Fruit fly (Drosophila melanogaster) whole organism, embryonic: ENCODE data around the gene CG7985.

Experiments
- B-H1 ChIP-seq: fragments of 200-800 bp; sonication (Bioruptor generic); IDR thresholded peaks from 3 replicates; pipeline ENCODE4 v1.3.6; 2022; ENCODE audit warnings: missing biosample characterization, missing genetic modification characterization
- B-H2 ChIP-seq: fragments of 200-800 bp; sonication (Bioruptor generic); optimal IDR thresholded peaks from 2 replicates; lab custom pipeline; 2018; ENCODE audit warnings: missing biosample characterization, mild to moderate bottlenecking, missing genetic modification characterization
- CG10321 ChIP-seq: fragments of 200-800 bp; sonication (Bioruptor generic); IDR thresholded peaks from 2 replicates; pipeline ENCODE4 v1.3.6; 2022; ENCODE audit warnings: missing biosample characterization, missing genetic modification characterization
- CG10431 ChIP-seq: fragments of 200-800 bp; sonication (Bioruptor generic); optimal IDR thresholded peaks from 3 replicates; lab custom pipeline; 2018; ENCODE audit warnings: missing biosample characterization, mild to moderate bottlenecking, missing genetic modification characterization
- CG11456 ChIP-seq: fragments of 200-800 bp; sonication (Bioruptor generic); IDR thresholded peaks from 3 replicates; pipeline ENCODE4 v1.3.6; 2022; ENCODE audit warnings: missing biosample characterization, missing genetic modification characterization
- CG12299 ChIP-seq: fragments of 200-800 bp; sonication (Bioruptor generic); optimal IDR thresholded peaks from 2 replicates; lab custom pipeline; 2018; ENCODE audit warnings: missing biosample characterization, mild to moderate bottlenecking, missing genetic modification characterization
- CG17385 ChIP-seq: fragments of 200-800 bp; sonication (Bioruptor generic); optimal IDR thresholded peaks from 3 replicates; lab custom pipeline; 2018; ENCODE audit warnings: missing biosample characterization, mild to moderate bottlenecking, missing genetic modification characterization
- CG17829 ChIP-seq: fragments of 200-800 bp; optimal IDR thresholded peaks from 2 replicates; lab custom pipeline; 2019; ENCODE audit warnings: missing biosample characterization, mild to moderate bottlenecking, missing genetic modification characterization, moderate library complexity
- CG30403 ChIP-seq: fragments of 200-800 bp; sonication (Bioruptor generic); optimal IDR thresholded peaks from 3 replicates; lab custom pipeline; 2016; ENCODE audit warnings: missing biosample characterization, missing genetic modification characterization
- CG6854 ChIP-seq: fragments of 200-800 bp; sonication (Bioruptor generic); optimal IDR thresholded peaks from 3 replicates; lab custom pipeline; 2017; ENCODE audit warnings: missing biosample characterization, mild to moderate bottlenecking, missing genetic modification characterization
- CG7786 ChIP-seq: fragments of 200-800 bp; sonication (Bioruptor generic); optimal IDR thresholded peaks from 2 replicates; lab custom pipeline; 2016; ENCODE audit warnings: missing biosample characterization, missing genetic modification characterization
- CG9609 ChIP-seq: fragments of 200-800 bp; sonication (Bioruptor generic); optimal IDR thresholded peaks from 3 replicates; lab custom pipeline; 2016; ENCODE audit warnings: missing biosample characterization, missing genetic modification characterization
- CG9932 ChIP-seq: fragments of 200-800 bp; sonication (Bioruptor generic); IDR thresholded peaks from 2 replicates; pipeline ENCODE4 v1.3.6; 2022; ENCODE audit warnings: missing biosample characterization, missing genetic modification characterization
- Chrac-16 ChIP-seq: fragments of 200-800 bp; sonication (Bioruptor generic); optimal IDR thresholded peaks from 3 replicates; lab custom pipeline; 2016; ENCODE audit warnings: missing biosample characterization, missing genetic modification characterization
- CrebB ChIP-seq: fragments of 200-800 bp; sonication (Bioruptor generic); optimal IDR thresholded peaks from 3 replicates; lab custom pipeline; 2018; ENCODE audit warnings: missing biosample characterization, mild to moderate bottlenecking, missing genetic modification characterization
- D19B ChIP-seq: fragments of 200-800 bp; sonication (Bioruptor generic); optimal IDR thresholded peaks from 2 replicates; lab custom pipeline; 2017; ENCODE audit warnings: missing biosample characterization, mild to moderate bottlenecking, missing genetic modification characterization
- Dll ChIP-seq: fragments of 200-800 bp; sonication (Bioruptor generic); IDR thresholded peaks from 4 replicates; pipeline ENCODE4 v1.3.6; 2022; ENCODE audit warnings: missing biosample characterization, missing genetic modification characterization; ENCODE audit not compliant: partially characterized antibody
- Drgx ChIP-seq: fragments of 200-800 bp; sonication (Bioruptor generic); IDR thresholded peaks from 2 replicates; pipeline ENCODE4 v1.3.6; 2022; ENCODE audit warnings: missing biosample characterization, missing genetic modification characterization
- E2f2 ChIP-seq: fragments of 200-800 bp; sonication (Bioruptor generic); IDR thresholded peaks from 2 replicates; pipeline ENCODE4 v1.3.6; 2022; ENCODE audit warnings: missing biosample characterization, missing genetic modification characterization
- Ets65A ChIP-seq: fragments of 200-800 bp; sonication (Bioruptor generic); peaks from one replicate; lab custom pipeline; 2016; ENCODE audit warnings: missing biosample characterization, missing genetic modification characterization
- Gug ChIP-seq: fragments of 200-800 bp; sonication (Bioruptor generic); IDR thresholded peaks from 4 replicates; pipeline ENCODE4 v1.3.6; 2022; ENCODE audit warnings: missing biosample characterization, missing genetic modification characterization
- Hand ChIP-seq: fragments of 200-800 bp; sonication (Bioruptor generic); optimal IDR thresholded peaks from 2 replicates; lab custom pipeline; 2017; ENCODE audit warnings: mild to moderate bottlenecking, missing biosample characterization, missing genetic modification reagents, missing genetic modification characterization
- HmgZ ChIP-seq: fragments of 200-800 bp; sonication (Bioruptor generic); optimal IDR thresholded peaks from 2 replicates; lab custom pipeline; 2018; ENCODE audit warnings: missing biosample characterization, mild to moderate bottlenecking, missing genetic modification characterization
- Hmx ChIP-seq: fragments of 200-800 bp; sonication (Bioruptor generic); optimal IDR thresholded peaks from 2 replicates; lab custom pipeline; 2016; ENCODE audit warnings: missing biosample characterization, missing genetic modification characterization
- Hr3 ChIP-seq: fragments of 200-800 bp; sonication (Bioruptor generic); optimal IDR thresholded peaks from 3 replicates; lab custom pipeline; 2016; ENCODE audit warnings: missing biosample characterization, missing genetic modification characterization
- MTF-1 ChIP-seq: fragments of 200-800 bp; sonication (Bioruptor generic); optimal IDR thresholded peaks from 2 replicates; lab custom pipeline; 2018; ENCODE audit warnings: missing biosample characterization, mild to moderate bottlenecking, missing genetic modification characterization, borderline replicate concordance
- Max ChIP-seq: fragments of 200-800 bp; sonication (Bioruptor generic); optimal IDR thresholded peaks from 2 replicates; lab custom pipeline; 2016; ENCODE audit warnings: missing biosample characterization, mild to moderate bottlenecking, missing genetic modification characterization
- Oaz ChIP-seq: fragments of 200-800 bp; sonication (Bioruptor generic); IDR thresholded peaks from 2 replicates; pipeline ENCODE4 v1.3.6; 2022; ENCODE audit warnings: missing biosample characterization, missing genetic modification characterization
- Sox100B ChIP-seq: fragments of 200-800 bp; sonication (Bioruptor generic); optimal IDR thresholded peaks from 3 replicates; lab custom pipeline; 2018; ENCODE audit warnings: missing biosample characterization, mild to moderate bottlenecking, missing genetic modification characterization
- Trl ChIP-seq, 3 experiments: fragments of >200 bp in 2 of 3; fragments of 200-800 bp in 1 of 3; sonication (Bioruptor generic) in 1 of 3; optimal IDR thresholded peaks; 2 replicates in 1 of 3; 3 replicates in 2 of 3; lab custom pipeline; 2016 to 2017; ENCODE audit warnings: missing biosample characterization in 1 of 3, missing genetic modification characterization in 1 of 3
- bowl ChIP-seq: fragments of 200-800 bp; sonication (Bioruptor generic); IDR thresholded peaks from 2 replicates; pipeline ENCODE4 v1.3.6; 2022; ENCODE audit warnings: missing biosample characterization, missing genetic modification characterization
- br ChIP-seq: fragments of >200 bp; optimal IDR thresholded peaks from 2 replicates; lab custom pipeline; 2017
- ci ChIP-seq: fragments of 200-800 bp; sonication (Bioruptor generic); IDR thresholded peaks from 3 replicates; pipeline ENCODE4 v1.3.6; 2022; ENCODE audit warnings: missing biosample characterization, missing genetic modification characterization
- crol ChIP-seq: fragments of 200-800 bp; sonication (Bioruptor generic); IDR thresholded peaks from 2 replicates; pipeline ENCODE4 v1.3.6; 2022; ENCODE audit warnings: missing biosample characterization, missing genetic modification characterization
- ewg ChIP-seq: fragments of 200-800 bp; sonication (Bioruptor generic); optimal IDR thresholded peaks from 3 replicates; lab custom pipeline; 2017; ENCODE audit warnings: mild to moderate bottlenecking, missing biosample characterization, missing genetic modification reagents, missing genetic modification characterization
- fd3F ChIP-seq: fragments of 200-800 bp; sonication (Bioruptor generic); optimal IDR thresholded peaks from 2 replicates; lab custom pipeline; 2018; ENCODE audit warnings: missing biosample characterization, mild to moderate bottlenecking, missing genetic modification characterization, moderate library complexity
- ftz-f1 ChIP-seq: fragments of 200-800 bp; sonication (Bioruptor generic); optimal IDR thresholded peaks from 2 replicates; lab custom pipeline; 2016; ENCODE audit warnings: missing biosample characterization, missing genetic modification characterization
- knrl ChIP-seq: fragments of 200-800 bp; sonication (Bioruptor generic); IDR thresholded peaks from 3 replicates; pipeline ENCODE4 v1.3.6; 2022; ENCODE audit warnings: missing biosample characterization, missing genetic modification characterization; ENCODE audit not compliant: partially characterized antibody
- luna ChIP-seq: fragments of 200-800 bp; sonication (Bioruptor generic); optimal IDR thresholded peaks from 2 replicates; lab custom pipeline; 2016; ENCODE audit warnings: missing biosample characterization, missing genetic modification characterization
- nau ChIP-seq: fragments of 200-800 bp; sonication (Bioruptor generic); optimal IDR thresholded peaks from 3 replicates; lab custom pipeline; 2017; ENCODE audit warnings: missing biosample characterization, mild to moderate bottlenecking, missing genetic modification characterization, missing genetic modification reagents
- onecut ChIP-seq: fragments of 200-800 bp; sonication (Bioruptor generic); IDR thresholded peaks from 2 replicates; pipeline ENCODE4 v1.3.6; 2022; ENCODE audit warnings: missing biosample characterization, missing genetic modification characterization
- pan ChIP-seq, 4 experiments: fragments of >200 bp in 3 of 4; fragments of 200-800 bp in 1 of 4; sonication (Bioruptor generic) in 1 of 4; optimal IDR thresholded peaks in 3 of 4; IDR thresholded peaks in 1 of 4; 2 replicates each; pipeline versions ENCODE4 v1.3.6 to Lab custom; 2017 to 2022; ENCODE audit warnings: missing biosample characterization in 2 of 4, missing genetic modification characterization in 2 of 4, mixed read lengths in 1 of 4
- pfk ChIP-seq: fragments of 200-800 bp; sonication (Bioruptor generic); optimal IDR thresholded peaks from 2 replicates; lab custom pipeline; 2018; ENCODE audit warnings: missing biosample characterization, mild to moderate bottlenecking, missing genetic modification characterization, moderate library complexity
- prd ChIP-seq, 3 experiments: fragments of >200 bp in 2 of 3; fragments of 200-800 bp in 1 of 3; sonication (Bioruptor generic) in 1 of 3; optimal IDR thresholded peaks in 2 of 3; IDR thresholded peaks in 1 of 3; 2 replicates in 2 of 3; 3 replicates in 1 of 3; pipeline versions ENCODE4 v1.3.6 to Lab custom; 2017 to 2022; ENCODE audit warnings: missing biosample characterization in 1 of 3, missing genetic modification characterization in 1 of 3
- pros ChIP-seq: fragments of 200-800 bp; sonication (Bioruptor generic); optimal IDR thresholded peaks from 3 replicates; lab custom pipeline; 2019; ENCODE audit warnings: missing biosample characterization, mild to moderate bottlenecking, missing genetic modification characterization, moderate library complexity
- rib ChIP-seq: fragments of 200-800 bp; sonication (Bioruptor generic); IDR thresholded peaks from 2 replicates; pipeline ENCODE4 v1.3.6; 2022; ENCODE audit warnings: missing biosample characterization, missing genetic modification characterization
- scrt ChIP-seq: fragments of 200-800 bp; sonication (Bioruptor generic); optimal IDR thresholded peaks from 2 replicates; lab custom pipeline; 2018; ENCODE audit warnings: missing biosample characterization, mild to moderate bottlenecking, missing genetic modification characterization, moderate library complexity
- sqz ChIP-seq: fragments of 200-800 bp; sonication (Bioruptor generic); optimal IDR thresholded peaks from 3 replicates; lab custom pipeline; 2018; ENCODE audit warnings: missing biosample characterization, mild to moderate bottlenecking, missing genetic modification characterization
- vfl ChIP-seq: fragments of 200-800 bp; sonication (Bioruptor generic); optimal IDR thresholded peaks from 2 replicates; lab custom pipeline; 2016; ENCODE audit warnings: missing biosample characterization, missing genetic modification characterization

CG7985 gene

dm6 chr3R:18243000-18243399 lies 43.3 kb downstream of the CG7985 start (continued):
- TF ChIP-seq Hand (GFP tag; lab: Kevin White, UChicago): no peak
- TF ChIP-seq Max (GFP tag; lab: Kevin White, UChicago): no peak
- TF ChIP-seq sqz: peak; percentile 48
- no peak for TF ChIP-seq luna (GFP tag; lab: Kevin White, UChicago)
- no peak for TF ChIP-seq E2f2
- TF ChIP-seq CG17385 (GFP tag; lab: Kevin White, UChicago): peak; percentile 97
- no peak for TF ChIP-seq crol
- peak; percentile 22; the same call in 1 of the 2 replicates for TF ChIP-seq CG10321
- peak in 1 of 2 experiments; percentile 27 for TF ChIP-seq Trl (optimal IDR thresholded peaks at IDR 0.05; lab: Kevin White, UChicago)
- TF ChIP-seq Trl (GFP tag; optimal IDR thresholded peaks at IDR 0.05; lab: Kevin White, UChicago): no peak
- TF ChIP-seq HmgZ: no peak
- TF ChIP-seq B-H1 (GFP tag; lab: Robert Waterston, UW): no peak
- no peak for TF ChIP-seq CG10431 (GFP tag; lab: Kevin White, UChicago)
- no peak for TF ChIP-seq Oaz

dm6 chr3R:18243718-18244170 lies 44.1 kb downstream of the CG7985 start:
- TF ChIP-seq CG30403 (GFP tag; lab: Kevin White, UChicago): no peak
- TF ChIP-seq crol: peak; percentile 49; the same call in 1 of the 2 replicates
- TF ChIP-seq Drgx (GFP tag; lab: Robert Waterston, UW): peak; percentile 46
- no peak for TF ChIP-seq CG17829 (tag; lab: Kevin White, UChicago)
- no peak for TF ChIP-seq CG12299 (tag; lab: Kevin White, UChicago)
- TF ChIP-seq pfk (GFP tag; lab: Kevin White, UChicago): peak; percentile 2
- TF ChIP-seq CG9609 (GFP tag; lab: Kevin White, UChicago): no peak
- peak; percentile 14; the same call in 1 of the 3 replicates for TF ChIP-seq CG11456 (GFP tag; lab: Robert Waterston, UW)
- TF ChIP-seq br (lab: Kevin White, UChicago): no peak
- no peak for TF ChIP-seq nau (GFP tag; lab: Kevin White, UChicago)
- TF ChIP-seq B-H2 (GFP tag; lab: Kevin White, UChicago): peak; percentile 51
- TF ChIP-seq ewg (GFP tag; lab: Kevin White, UChicago): peak; percentile 84
- peak; percentile 24 for TF ChIP-seq vfl (GFP tag; lab: Kevin White, UChicago)
- no peak for TF ChIP-seq Hr3
- no peak for TF ChIP-seq Sox100B (GFP tag; lab: Kevin White, UChicago)
- TF ChIP-seq bowl (GFP tag; lab: Robert Waterston, UW): no peak
- no peak for TF ChIP-seq pros
- TF ChIP-seq Gug (GFP tag; lab: Robert Waterston, UW): peak; percentile 21; the same call in 1 of the 4 replicates
- TF ChIP-seq MTF-1 (GFP tag; lab: Kevin White, UChicago): peak; percentile 0
- no peak for TF ChIP-seq Hmx
- no peak for TF ChIP-seq pan (optimal IDR thresholded peaks at IDR 0.05; lab: Kevin White, UChicago)
- peak in 1 of 2 experiments; percentile 14 for TF ChIP-seq pan (GFP tag; optimal IDR thresholded peaks at IDR 0.05 in 1 of 2, IDR thresholded peaks at IDR 0.05 in 1 of 2)
- no peak for TF ChIP-seq ftz-f1 (GFP tag; lab: Kevin White, UChicago)
- TF ChIP-seq D19B: peak; percentile 6
- TF ChIP-seq CG7786: no peak
- TF ChIP-seq rib (GFP tag; lab: Robert Waterston, UW): peak; percentile 10; the same call in 1 of the 2 replicates
- TF ChIP-seq scrt: peak; percentile 50
- no peak for TF ChIP-seq prd (optimal IDR thresholded peaks at IDR 0.05; lab: Kevin White, UChicago)
- no peak for TF ChIP-seq prd (GFP tag; IDR thresholded peaks at IDR 0.05; lab: Robert Waterston, UW)
- peak; percentile 27 for TF ChIP-seq CG6854 (GFP tag; lab: Kevin White, UChicago)
- TF ChIP-seq knrl (GFP tag; lab: Robert Waterston, UW): peak; percentile 30; the same call in 1 of the 3 replicates
- TF ChIP-seq fd3F (GFP tag; lab: Kevin White, UChicago): no peak
- TF ChIP-seq Dll: no peak
- TF ChIP-seq CG9932: 0 out of 2 replicates have a peak, but pooled peaks have one; percentile 6
- TF ChIP-seq Ets65A: no peak
- TF ChIP-seq onecut: peak; percentile 100
- TF ChIP-seq CrebB (tag; lab: Kevin White, UChicago): peak; percentile 11
- peak; percentile 25 for TF ChIP-seq Chrac-16 (GFP tag; lab: Kevin White, UChicago)
- TF ChIP-seq ci (GFP tag; lab: Robert Waterston, UW): peak; percentile 18; the same call in 1 of the 3 replicates
